Worm (Caenorhabditis elegans): ENCODE data around the gene vps-11.

DNA sequence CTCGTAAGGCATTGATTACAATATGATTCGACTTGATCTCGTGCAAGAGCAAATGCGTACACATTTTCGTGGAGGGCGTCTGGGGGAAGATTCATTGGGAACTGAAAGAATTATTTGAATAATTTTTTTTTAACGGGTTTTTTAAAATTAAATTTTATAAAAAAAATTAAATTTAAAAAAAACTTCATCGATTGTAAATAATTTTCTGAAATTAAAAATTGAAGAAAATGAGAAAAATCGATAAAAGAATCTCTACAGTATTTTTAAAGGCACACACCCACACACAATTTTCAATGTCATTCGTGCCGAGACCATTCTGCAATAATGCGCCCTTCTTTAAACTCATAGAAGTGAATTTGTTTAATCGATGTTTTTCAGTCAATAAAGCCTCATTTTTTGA lies 2.9 kb upstream of the vps-11 start, which contains the start of gene set-14:
- no peak for TF ChIP-seq hlh-13 (GFP tag; optimal IDR thresholded peaks at IDR 0.05)
- no peak for TF ChIP-seq tbx-2 (tag; optimal IDR thresholded peaks at IDR 0.05)
- TF ChIP-seq unc-86 (tag; optimal IDR thresholded peaks at IDR 0.05): no peak
- no peak for TF ChIP-seq unc-55 (GFP tag; optimal IDR thresholded peaks at IDR 0.05)
- no peak for TF ChIP-seq ahr-1 (tag; optimal IDR thresholded peaks at IDR 0.05)
- TF ChIP-seq pha-4 (tag; optimal IDR thresholded peaks at IDR 0.05): no peak
- no peak for TF ChIP-seq dve-1 (tag; optimal IDR thresholded peaks at IDR 0.05)
